Worm (Caenorhabditis elegans) whole organism, young adult: ENCODE data around the gene R105.5.

ENCODE experiments used
- F37B4.10 ChIP-seq: fragments of 200-800 bp; sonication (Bioruptor generic); IDR thresholded peaks from 2 replicates; pipeline ENCODE4 v1.3.6; 2022; ENCODE audit warnings: missing genetic modification characterization, missing compliant biosample characterization
- Y53F4B.3 ChIP-seq: fragments of 200-800 bp; sonication (Bioruptor generic); IDR thresholded peaks from 2 replicates; pipeline ENCODE4 v1.3.6; 2022; ENCODE audit warnings: missing genetic modification reagents, missing genetic modification characterization, missing compliant biosample characterization
- ama-1 ChIP-seq, 3 experiments: fragments of 150-350 bp in 1 of 3; sonication (generic microtip) in 2 of 3; optimal IDR thresholded peaks; 2 replicates each; lab custom pipeline; 2014 to 2018; ENCODE audit warnings: missing biosample characterization in 2 of 3, missing genetic modification characterization in 2 of 3, missing genetic modification reagents in 2 of 3
- nfya-1 ChIP-seq: sonication (generic microtip); optimal IDR thresholded peaks from 2 replicates; lab custom pipeline; 2017; ENCODE audit warnings: antibody characterized with exemption, missing compliant biosample characterization, missing genetic modification characterization, borderline replicate concordance; ENCODE audit not compliant: insufficient read depth
- nhr-90 ChIP-seq: sonication (generic microtip); optimal IDR thresholded peaks from 2 replicates; lab custom pipeline; 2016; ENCODE audit warnings: missing genotype, mild to moderate bottlenecking, missing genetic modification characterization, missing compliant biosample characterization
- repo-1 ChIP-seq: sonication (generic microtip); optimal IDR thresholded peaks from 2 replicates; lab custom pipeline; 2017; ENCODE audit warnings: mild to moderate bottlenecking, missing genetic modification characterization, missing compliant biosample characterization
- sea-2 ChIP-seq: fragments of 200-800 bp; sonication (Bioruptor generic); IDR thresholded peaks from 2 replicates; pipeline ENCODE4 v1.3.6; 2022; ENCODE audit warnings: missing genetic modification characterization, missing compliant biosample characterization

ce11 chrIV:4652365-4652844 lies 16.3 kb downstream of the R105.5 start, which contains the start of gene F29B9.5:
- TF ChIP-seq sea-2 (GFP tag; lab: Robert Waterston, UW) = no peak
- no peak for TF ChIP-seq nfya-1 (tag; lab: Kevin White, UChicago)
- peak; percentile 62 for TF ChIP-seq ama-1 (optimal IDR thresholded peaks at IDR 0.05; lab: Kevin White, UChicago)
- no peak for TF ChIP-seq ama-1 (GFP tag; optimal IDR thresholded peaks at IDR 0.05; lab: Kevin White, UChicago)
- no peak for TF ChIP-seq F37B4.10
- no peak for TF ChIP-seq repo-1 (tag; lab: Kevin White, UChicago)
- no peak for TF ChIP-seq nhr-90 (tag; lab: Kevin White, UChicago)
- no peak for TF ChIP-seq Y53F4B.3 (GFP tag; lab: Robert Waterston, UW)
